Worm (Caenorhabditis elegans): ENCODE measurements around the gene C04E7.1.

Gene C04E7.1

ce11 chrX:382692-383091 lies 24.8 kb downstream of the C04E7.1 start, which contains the start of gene ife-2 (continued):
- no peak for TF ChIP-seq unc-30 (tag; optimal IDR thresholded peaks at IDR 0.05)
- no peak for TF ChIP-seq C34B4.2 (tag; optimal IDR thresholded peaks at IDR 0.05)
- TF ChIP-seq ztf-4 (tag; optimal IDR thresholded peaks at IDR 0.05) = peak; percentile 1
- no peak for TF ChIP-seq sox-4 (tag; optimal IDR thresholded peaks at IDR 0.05)
- TF ChIP-seq lsy-2 (tag; optimal IDR thresholded peaks at IDR 0.05) = peak; percentile 70 to 75
- peak; percentile 38 for TF ChIP-seq egl-13 (tag; optimal IDR thresholded peaks at IDR 0.05)
- TF ChIP-seq C04F5.9 (tag; optimal IDR thresholded peaks at IDR 0.05) = peak; percentile 10
- TF ChIP-seq ceh-90 (tag; optimal IDR thresholded peaks at IDR 0.05) = no peak
- no peak for TF ChIP-seq nhr-12 (tag; optimal IDR thresholded peaks at IDR 0.05)
- no peak for TF ChIP-seq aly-2 (tag; optimal IDR thresholded peaks at IDR 0.05)
- TF ChIP-seq elt-2 (tag; optimal IDR thresholded peaks at IDR 0.05) = peak; percentile 26
- TF ChIP-seq nhr-84 (tag; optimal IDR thresholded peaks at IDR 0.05) = no peak
- no peak for TF ChIP-seq sptf-1 (tag; optimal IDR thresholded peaks at IDR 0.05)
- peak; percentile 61 for TF ChIP-seq blmp-1 (tag; optimal IDR thresholded peaks at IDR 0.05)
- peak; percentile 55 to 78 (median 76) for TF ChIP-seq dpl-1 (GFP tag; optimal IDR thresholded peaks at IDR 0.05)
- TF ChIP-seq ets-5 (GFP tag; IDR thresholded peaks at IDR 0.05) = no peak
- peak; percentile 69 for TF ChIP-seq xbp-1 (tag; optimal IDR thresholded peaks at IDR 0.05)
- peak; percentile 52 to 58 for TF ChIP-seq efl-1 (optimal IDR thresholded peaks at IDR 0.05)
- peak; percentile 51 to 94 for TF ChIP-seq efl-1 (GFP tag; optimal IDR thresholded peaks at IDR 0.05 in 1 of 2)
- TF ChIP-seq lin-15B (tag; optimal IDR thresholded peaks at IDR 0.05) = no peak
- peak; percentile 77 for TF ChIP-seq C16A3.4 (tag; optimal IDR thresholded peaks at IDR 0.05)
- TF ChIP-seq vab-15 (tag; optimal IDR thresholded peaks at IDR 0.05) = no peak
- TF ChIP-seq alr-1 (tag; optimal IDR thresholded peaks at IDR 0.05; ENCODE audit: borderline replicate concordance) = no peak
- TF ChIP-seq ztf-11 (tag; optimal IDR thresholded peaks at IDR 0.05) = no peak
- TF ChIP-seq unc-86 (tag; optimal IDR thresholded peaks at IDR 0.05) = peak; percentile 50
- TF ChIP-seq ceh-8 (GFP tag; optimal IDR thresholded peaks at IDR 0.05) = no peak
- TF ChIP-seq ceh-82 (tag; optimal IDR thresholded peaks at IDR 0.05) = peak; percentile 21 to 65 (median 40)
- no peak for TF ChIP-seq hpl-2 (GFP tag; optimal IDR thresholded peaks at IDR 0.05)
- no peak for TF ChIP-seq ceh-63 (GFP tag; optimal IDR thresholded peaks at IDR 0.05)
- peak; percentile 44 for TF ChIP-seq sup-37 (GFP tag; optimal IDR thresholded peaks at IDR 0.05)
- no peak for TF ChIP-seq unc-98 (GFP tag; IDR thresholded peaks at IDR 0.05)
- no peak for TF ChIP-seq efl-3 (GFP tag; optimal IDR thresholded peaks at IDR 0.05)

ce11 chrX:388728-389127 lies 30.8 kb downstream of the C04E7.1 start, which contains the start of gene ceh-93:
Gene ceh-93, minus strand, starts transcription at chrX:388797.
- TF ChIP-seq lsy-2 (tag; optimal IDR thresholded peaks at IDR 0.05) (peak in 1 of 2 experiments; percentile 48), ceh-88 (GFP tag; IDR thresholded peaks at IDR 0.05) (no peak), efl-1 (optimal IDR thresholded peaks at IDR 0.05) (peak in 1 of 2 experiments; percentile 21), efl-1 (GFP tag; optimal IDR thresholded peaks at IDR 0.05 in 1 of 2) (peak in 1 of 2 experiments; percentile 15), lin-35 (GFP tag; optimal IDR thresholded peaks at IDR 0.05) (peak in 1 of 2 experiments; percentile 62), F16B12.6 (tag; optimal IDR thresholded peaks at IDR 0.05) (peak; percentile 16), ceh-82 (tag; optimal IDR thresholded peaks at IDR 0.05) (peak in 1 of 3 experiments; percentile 0), sox-4 (tag; optimal IDR thresholded peaks at IDR 0.05) (no peak), tlp-1 (tag; optimal IDR thresholded peaks at IDR 0.05) (no peak), C16A3.4 (tag; optimal IDR thresholded peaks at IDR 0.05) (peak; percentile 17), dpl-1 (GFP tag; optimal IDR thresholded peaks at IDR 0.05) (peak in 2 of 3 experiments; percentile 25 to 43), snpc-4 (tag; optimal IDR thresholded peaks at IDR 0.05) (no peak), snu-23 (GFP tag; optimal IDR thresholded peaks at IDR 0.05) (peak; percentile 25), rnt-1 (tag; optimal IDR thresholded peaks at IDR 0.05) (peak; percentile 22)

- TF ChIP-seq fkh-10 (GFP tag; optimal IDR thresholded peaks at IDR 0.05) (no peak), efl-1 (optimal IDR thresholded peaks at IDR 0.05) (no peak), efl-1 (GFP tag; optimal IDR thresholded peaks at IDR 0.05 in 1 of 2) (no peak), ceh-88 (GFP tag; IDR thresholded peaks at IDR 0.05) (no peak), vab-15 (tag; optimal IDR thresholded peaks at IDR 0.05) (no peak), C34B4.2 (tag; optimal IDR thresholded peaks at IDR 0.05) (no peak), ceh-63 (GFP tag; optimal IDR thresholded peaks at IDR 0.05) (no peak), nhr-19 (GFP tag; conservative IDR thresholded peaks at IDR 0.05) (no peak)
Observed at ce11 chrX:389566-389965, 31.7 kb downstream of the C04E7.1 start.
